Worm (Caenorhabditis elegans) whole organism, mixed stage, embryonic: Measurements from ENCODE around the gene mcm-2.

Experiments used
- M03D4.4 ChIP-seq: sonication (generic microtip); optimal IDR thresholded peaks from 2 replicates; lab custom pipeline; 2017; ENCODE audit warnings: mild to moderate bottlenecking, missing genetic modification characterization, missing compliant biosample characterization
- bed-3 ChIP-seq: fragments of 200-800 bp; sonication (Bioruptor generic); optimal IDR thresholded peaks from 3 replicates; lab custom pipeline; 2018; ENCODE audit warnings: mild to moderate bottlenecking, missing genetic modification characterization, moderate library complexity, missing compliant biosample characterization
- blmp-1 ChIP-seq: fragments of 150-350 bp; optimal IDR thresholded peaks from 2 replicates; lab custom pipeline; 2014; ENCODE audit warnings: missing biosample characterization, missing genetic modification characterization
- ceh-39 ChIP-seq: fragments of 150-350 bp; optimal IDR thresholded peaks from 2 replicates; lab custom pipeline; 2014; ENCODE audit warnings: missing biosample characterization, missing genetic modification characterization
- ceh-43 ChIP-seq: fragments of 200-800 bp; sonication (Bioruptor generic); optimal IDR thresholded peaks from 2 replicates; lab custom pipeline; 2018; ENCODE audit warnings: mild to moderate bottlenecking, missing genetic modification characterization, moderate library complexity, missing compliant biosample characterization
- ceh-83 ChIP-seq: fragments of 200-800 bp; sonication (Bioruptor generic); optimal IDR thresholded peaks from 2 replicates; lab custom pipeline; 2018; ENCODE audit warnings: mild to moderate bottlenecking, missing genetic modification characterization, missing compliant biosample characterization
- ces-1 ChIP-seq: fragments of 150-350 bp; optimal IDR thresholded peaks from 2 replicates; lab custom pipeline; 2014; ENCODE audit warnings: missing biosample characterization, missing genetic modification reagents, missing genetic modification characterization
- cnd-1 ChIP-seq: fragments of 200-800 bp; sonication (Bioruptor generic); optimal IDR thresholded peaks from 2 replicates; lab custom pipeline; 2018; ENCODE audit warnings: mild to moderate bottlenecking, missing genetic modification characterization, missing compliant biosample characterization
- elt-1 ChIP-seq: sonication (generic microtip); optimal IDR thresholded peaks from 2 replicates; lab custom pipeline; 2017; ENCODE audit warnings: missing genetic modification characterization, mild to moderate bottlenecking, missing compliant biosample characterization, antibody characterized with exemption, moderate library complexity, borderline replicate concordance; ENCODE audit not compliant: insufficient read depth
- elt-3 ChIP-seq: fragments of 150-350 bp; optimal IDR thresholded peaks from 2 replicates; lab custom pipeline; 2014; ENCODE audit warnings: missing biosample characterization, missing genetic modification characterization
- flh-1 ChIP-seq: fragments of 200-800 bp; sonication (Bioruptor generic); optimal IDR thresholded peaks from 2 replicates; lab custom pipeline; 2018; ENCODE audit warnings: mild to moderate bottlenecking, missing genetic modification characterization, moderate library complexity, missing compliant biosample characterization
- ham-2 ChIP-seq: fragments of 200-800 bp; sonication (Bioruptor generic); optimal IDR thresholded peaks from 2 replicates; lab custom pipeline; 2018; ENCODE audit warnings: mild to moderate bottlenecking, missing genetic modification characterization, missing compliant biosample characterization
- lin-13 ChIP-seq: fragments of 150-350 bp; optimal IDR thresholded peaks from 2 replicates; lab custom pipeline; 2014; ENCODE audit warnings: missing biosample characterization, missing genetic modification characterization
- lin-32 ChIP-seq: fragments of 200-800 bp; sonication (Bioruptor generic); optimal IDR thresholded peaks from 2 replicates; lab custom pipeline; 2018; ENCODE audit warnings: mild to moderate bottlenecking, missing genetic modification characterization, missing compliant biosample characterization
- lsy-2 ChIP-seq: fragments of 150-350 bp; optimal IDR thresholded peaks from 2 replicates; lab custom pipeline; 2014; ENCODE audit warnings: missing biosample characterization, missing genetic modification characterization
- mab-5 ChIP-seq: fragments of 150-350 bp; optimal IDR thresholded peaks from 2 replicates; lab custom pipeline; 2014; ENCODE audit warnings: missing biosample characterization, missing genetic modification characterization
- mep-1 ChIP-seq: fragments of 150-350 bp; optimal IDR thresholded peaks from 2 replicates; lab custom pipeline; 2017; ENCODE audit warnings: missing biosample characterization, missing genetic modification reagents, missing genetic modification characterization, inconsistent platforms
- mls-2 ChIP-seq: sonication (generic microtip); optimal IDR thresholded peaks from 2 replicates; lab custom pipeline; 2016; ENCODE audit warnings: mild to moderate bottlenecking, missing genetic modification characterization, moderate library complexity, missing compliant biosample characterization
- nhr-12 ChIP-seq: fragments of 150-350 bp; optimal IDR thresholded peaks from 2 replicates; lab custom pipeline; 2014; ENCODE audit warnings: missing biosample characterization, missing genetic modification characterization
- nhr-2 ChIP-seq: fragments of 150-350 bp; optimal IDR thresholded peaks from 2 replicates; lab custom pipeline; 2014; ENCODE audit warnings: missing biosample characterization, missing genetic modification characterization
- nhr-237 ChIP-seq: fragments of 150-350 bp; optimal IDR thresholded peaks from 2 replicates; lab custom pipeline; 2014; ENCODE audit warnings: missing biosample characterization, missing genetic modification characterization
- nhr-76 ChIP-seq: sonication (generic microtip); optimal IDR thresholded peaks from 2 replicates; lab custom pipeline; 2017; ENCODE audit warnings: missing biosample characterization, missing genetic modification characterization
- pha-4 ChIP-seq: fragments of 150-350 bp; optimal IDR thresholded peaks from 2 replicates; lab custom pipeline; 2018; ENCODE audit warnings: missing biosample characterization, missing genetic modification reagents, missing genetic modification characterization
- sem-2 ChIP-seq: fragments of 200-800 bp; sonication (Bioruptor generic); optimal IDR thresholded peaks from 2 replicates; lab custom pipeline; 2018; ENCODE audit warnings: mild to moderate bottlenecking, missing genetic modification characterization, missing compliant biosample characterization
- snpc-4 ChIP-seq: fragments of 150-350 bp; optimal IDR thresholded peaks from 2 replicates; lab custom pipeline; 2014; ENCODE audit warnings: missing biosample characterization, missing genetic modification characterization
- sptf-1 ChIP-seq: sonication (generic microtip); optimal IDR thresholded peaks from 2 replicates; lab custom pipeline; 2017; ENCODE audit warnings: mild to moderate bottlenecking, missing genetic modification characterization, moderate library complexity, missing compliant biosample characterization
- tbx-8 ChIP-seq: fragments of 200-800 bp; sonication (Bioruptor generic); optimal IDR thresholded peaks from 2 replicates; lab custom pipeline; 2018; ENCODE audit warnings: mild to moderate bottlenecking, missing genetic modification characterization, moderate library complexity, missing compliant biosample characterization
- unc-120 ChIP-seq: sonication (generic microtip); optimal IDR thresholded peaks from 2 replicates; lab custom pipeline; 2017; ENCODE audit warnings: missing genetic modification characterization, missing compliant biosample characterization; ENCODE audit not compliant: poor library complexity, severe bottlenecking
- unc-62 ChIP-seq: fragments of 150-350 bp; optimal IDR thresholded peaks from 2 replicates; lab custom pipeline; 2014; ENCODE audit warnings: missing biosample characterization, missing genetic modification reagents, missing genetic modification characterization
- zip-8 ChIP-seq: fragments of 150-350 bp; optimal IDR thresholded peaks from 2 replicates; lab custom pipeline; 2014; ENCODE audit warnings: missing biosample characterization, missing genetic modification characterization
- ztf-11 ChIP-seq: fragments of 150-350 bp; optimal IDR thresholded peaks from 2 replicates; lab custom pipeline; 2014; ENCODE audit warnings: missing biosample characterization, missing genetic modification characterization

The mcm-2 gene

ce11 chrII:11978920-11979319 is 27.5 kb downstream of the mcm-2 start:
- no peak for TF ChIP-seq nhr-237 (tag; lab: Kevin White, UChicago)
- TF ChIP-seq zip-8 (tag; lab: Kevin White, UChicago), result no peak
- TF ChIP-seq flh-1 (GFP tag; lab: Kevin White, UChicago), result no peak
- no peak for TF ChIP-seq nhr-76 (tag; lab: Kevin White, UChicago)
- TF ChIP-seq nhr-2 (tag; lab: Kevin White, UChicago), result no peak
- TF ChIP-seq ceh-39 (tag; lab: Kevin White, UChicago), result no peak
- no peak for TF ChIP-seq sem-2
- TF ChIP-seq ztf-11 (tag; lab: Kevin White, UChicago), result no peak
- TF ChIP-seq elt-1 (tag; lab: Kevin White, UChicago), result no peak
- no peak for TF ChIP-seq snpc-4 (tag; lab: Kevin White, UChicago)
- TF ChIP-seq mab-5 (tag; lab: Kevin White, UChicago), result no peak
- no peak for TF ChIP-seq lin-32 (GFP tag; lab: Kevin White, UChicago)
- no peak for TF ChIP-seq unc-62 (GFP tag; lab: Kevin White, UChicago)
- no peak for TF ChIP-seq bed-3 (GFP tag; lab: Kevin White, UChicago)
- TF ChIP-seq blmp-1 (tag; lab: Kevin White, UChicago), result no peak

- TF ChIP-seq nhr-12 (tag; lab: Kevin White, UChicago) (no peak), M03D4.4 (tag; lab: Kevin White, UChicago) (no peak), elt-3 (no peak)
These were observed 27.9 kb downstream of the mcm-2 start for ce11 chrII:11978478-11978877.

DNA sequence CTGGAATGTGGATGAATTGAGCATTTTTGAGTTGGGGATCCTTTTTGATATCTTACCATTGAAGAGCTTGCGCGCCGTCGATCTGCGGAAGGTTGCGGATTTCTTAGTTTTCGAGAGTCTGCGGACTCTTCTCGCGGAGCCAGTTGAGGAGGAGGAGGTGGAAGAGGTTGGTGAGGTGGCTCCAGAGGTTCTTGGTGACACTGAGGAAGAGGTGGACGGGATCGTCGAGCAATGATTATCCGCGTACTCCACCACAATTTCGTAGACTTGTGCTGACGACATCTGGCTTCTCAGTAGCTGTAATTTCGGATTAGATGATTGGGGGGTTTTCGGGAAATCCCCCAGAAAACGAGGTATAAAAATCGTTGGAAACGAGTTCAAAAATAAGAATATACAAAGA is 29.1 kb downstream of the mcm-2 start, which contains the start of gene Y17G7B.21:
Y17G7B.21 (minus strand) TSS at position 299 of the 400 bp plus-strand sequence.
- TF ChIP-seq unc-62 (GFP tag; lab: Kevin White, UChicago) (no peak), lsy-2 (tag; lab: Kevin White, UChicago) (no peak)

ce11 chrII:11976727-11977259 is 29.6 kb downstream of the mcm-2 start:
- TF ChIP-seq lsy-2 (tag; lab: Kevin White, UChicago), result no peak
- TF ChIP-seq lin-13 (tag; lab: Kevin White, UChicago), result no peak
- no peak for TF ChIP-seq nhr-12 (tag; lab: Kevin White, UChicago)
- TF ChIP-seq cnd-1 (tag; lab: Kevin White, UChicago), result no peak
- no peak for TF ChIP-seq unc-120 (tag; lab: Kevin White, UChicago)
- TF ChIP-seq ztf-11 (tag; lab: Kevin White, UChicago), result no peak
- TF ChIP-seq sem-2, result no peak
- no peak for TF ChIP-seq mab-5 (tag; lab: Kevin White, UChicago)
- TF ChIP-seq pha-4 (tag; lab: Kevin White, UChicago), result no peak

DNA sequence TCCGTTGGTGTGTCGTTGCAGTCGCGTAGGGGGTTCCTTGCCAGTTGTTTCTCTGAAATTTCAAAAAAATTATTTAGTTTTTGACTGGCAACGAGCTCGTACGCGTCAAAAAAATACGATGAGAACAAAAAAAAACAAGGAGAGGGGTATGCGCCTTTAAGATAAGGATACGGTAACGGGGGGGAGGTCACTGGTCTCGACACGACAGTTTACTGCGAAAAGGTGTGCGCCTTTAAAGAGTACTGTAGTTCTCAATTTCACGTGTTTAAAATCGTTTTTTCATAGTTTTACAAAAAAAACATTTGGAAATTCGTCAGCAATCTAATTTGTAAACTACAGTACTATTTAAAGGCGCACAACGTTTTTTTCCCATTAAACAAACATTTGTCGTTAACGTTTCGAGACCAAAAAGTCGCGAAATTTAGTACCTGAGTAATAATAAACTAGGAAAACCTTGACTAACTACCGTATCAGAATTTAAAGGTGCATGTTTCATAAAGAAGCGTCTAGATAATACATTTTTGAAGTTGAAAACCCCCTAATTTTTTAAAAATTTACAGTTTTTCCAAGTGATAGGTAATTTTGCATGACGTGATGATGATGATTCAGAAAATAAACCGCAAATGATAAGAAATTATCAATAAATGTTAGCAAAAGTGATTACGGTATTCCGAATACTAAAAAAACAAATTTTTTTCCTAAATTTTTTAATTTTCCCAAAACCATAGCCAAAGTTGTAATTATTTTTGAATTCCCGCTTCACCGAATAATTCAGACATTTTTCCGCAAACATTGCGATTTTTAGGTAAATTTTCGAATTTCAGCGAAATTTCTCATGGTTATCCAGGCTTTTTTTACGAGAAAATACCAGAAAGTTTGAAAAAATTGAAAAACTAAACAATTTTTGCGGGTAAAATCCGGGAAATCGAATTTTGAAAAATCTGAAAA is 32.1 kb downstream of the mcm-2 start:
- TF ChIP-seq ceh-83 (GFP tag; lab: Kevin White, UChicago) (peak; percentile 59), ceh-43 (GFP tag; lab: Kevin White, UChicago) (peak; percentile 44), pha-4 (tag; lab: Kevin White, UChicago) (no peak), ham-2 (GFP tag; lab: Kevin White, UChicago) (no peak), nhr-237 (tag; lab: Kevin White, UChicago) (no peak), ces-1 (no peak), sptf-1 (tag; lab: Kevin White, UChicago) (peak; percentile 32), lin-32 (GFP tag; lab: Kevin White, UChicago) (no peak), nhr-2 (tag; lab: Kevin White, UChicago) (no peak), bed-3 (GFP tag; lab: Kevin White, UChicago) (peak; percentile 47), ceh-39 (tag; lab: Kevin White, UChicago) (no peak), mls-2 (tag; lab: Kevin White, UChicago) (peak; percentile 13), ztf-11 (tag; lab: Kevin White, UChicago) (no peak), tbx-8 (GFP tag; lab: Kevin White, UChicago) (no peak), zip-8 (tag; lab: Kevin White, UChicago) (no peak), mep-1 (no peak), lsy-2 (tag; lab: Kevin White, UChicago) (no peak)
